Fruit fly (Drosophila melanogaster) whole organism, prepupa: Measurements from ENCODE around the gene Ifrd1.
A peak's percentile ranks its signal among the peaks of the same experiment; 100 is the strongest.

Source experiments
- CG10631 ChIP-seq: fragments of 200-800 bp; sonication (Bioruptor generic); optimal IDR thresholded peaks from 2 replicates; lab custom pipeline; 2016; ENCODE audit warnings: missing biosample characterization, missing genetic modification characterization
- CG15336 ChIP-seq: fragments of 200-800 bp; sonication (Bioruptor generic); IDR thresholded peaks from 2 replicates; pipeline ENCODE4 v1.3.6; 2022; ENCODE audit warnings: missing biosample characterization, missing genetic modification characterization
- CG16779 ChIP-seq: fragments of 200-800 bp; sonication (Bioruptor generic); optimal IDR thresholded peaks from 3 replicates; lab custom pipeline; 2017; ENCODE audit warnings: missing biosample characterization, mild to moderate bottlenecking, missing genetic modification characterization
- CG3919 ChIP-seq: fragments of 200-800 bp; sonication (Bioruptor generic); optimal IDR thresholded peaks from 3 replicates; lab custom pipeline; 2016; ENCODE audit warnings: missing biosample characterization, missing genetic modification characterization
- CG6276 ChIP-seq: fragments of 200-800 bp; sonication (Bioruptor generic); optimal IDR thresholded peaks from 2 replicates; lab custom pipeline; 2017; ENCODE audit warnings: missing biosample characterization, mild to moderate bottlenecking, missing genetic modification characterization
- CG8632 ChIP-seq: fragments of 200-800 bp; sonication (Bioruptor generic); optimal IDR thresholded peaks from 3 replicates; lab custom pipeline; 2016; ENCODE audit warnings: missing biosample characterization, missing genetic modification characterization
- CG9139 ChIP-seq: fragments of 200-800 bp; sonication (Bioruptor generic); optimal IDR thresholded peaks from 3 replicates; lab custom pipeline; 2017; ENCODE audit warnings: missing biosample characterization, mild to moderate bottlenecking, missing genetic modification characterization
- Hr38 ChIP-seq: sonication (Bioruptor generic); optimal IDR thresholded peaks from 2 replicates; lab custom pipeline; 2016; ENCODE audit warnings: missing biosample characterization, missing genetic modification characterization
- Sox102F ChIP-seq: fragments of 200-800 bp; sonication (Bioruptor generic); optimal IDR thresholded peaks from 2 replicates; lab custom pipeline; 2016; ENCODE audit warnings: missing biosample characterization, mild to moderate bottlenecking, missing genetic modification characterization
- achi ChIP-seq: fragments of 200-800 bp; sonication (Bioruptor generic); optimal IDR thresholded peaks from 3 replicates; lab custom pipeline; 2016; ENCODE audit warnings: missing biosample characterization, missing genetic modification characterization
- cyc ChIP-seq: fragments of 200-800 bp; sonication (Bioruptor generic); optimal IDR thresholded peaks from 3 replicates; lab custom pipeline; 2016; ENCODE audit warnings: missing biosample characterization, missing genetic modification characterization
- vri ChIP-seq: fragments of 200-800 bp; sonication (Bioruptor generic); optimal IDR thresholded peaks from 3 replicates; lab custom pipeline; 2016; ENCODE audit warnings: missing biosample characterization, mild to moderate bottlenecking, missing genetic modification characterization

DNA sequence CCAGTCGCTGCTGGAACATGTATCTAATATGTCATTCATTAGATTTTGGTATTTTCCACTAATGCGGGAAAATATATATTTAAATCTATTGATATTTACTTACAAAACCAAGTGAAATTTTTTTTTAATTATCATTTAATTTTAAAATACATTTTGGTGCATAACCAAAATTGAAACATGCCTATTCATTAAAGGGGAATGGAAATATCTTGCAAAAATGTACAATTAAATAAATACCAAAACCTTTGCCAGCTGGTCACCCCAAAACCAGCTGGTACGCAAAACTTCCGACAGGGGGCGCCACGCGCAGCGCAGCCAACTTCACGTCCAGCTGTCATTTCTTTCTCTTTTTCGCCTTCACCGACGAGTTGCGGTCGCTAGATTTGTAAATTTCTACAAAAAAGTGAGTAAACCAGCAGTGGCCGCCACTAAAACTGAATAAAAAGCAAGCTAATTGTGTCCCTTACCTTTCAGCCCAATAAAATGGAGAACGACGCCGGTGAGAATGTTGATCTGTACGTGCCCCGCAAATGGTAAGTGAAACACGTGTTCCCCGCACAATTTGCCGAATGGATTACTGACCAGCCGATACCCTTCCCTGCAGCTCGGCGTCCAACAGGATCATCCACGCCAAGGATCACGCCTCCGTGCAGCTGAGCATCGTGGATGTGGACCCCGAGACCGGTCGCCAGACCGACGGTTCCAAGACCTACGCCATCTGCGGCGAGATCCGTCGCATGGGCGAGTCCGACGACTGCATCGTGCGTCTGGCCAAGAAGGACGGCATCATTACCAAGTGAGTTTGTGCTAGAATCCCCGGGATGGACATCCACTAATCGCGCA is 18.3 kb downstream of the Ifrd1 start, which contains the start of the genes CG3104 and RpS21:
- TF ChIP-seq CG8632 (GFP tag; lab: Kevin White, UChicago) (peak; percentile 52), CG15336 (GFP tag; lab: Robert Waterston, UW) (no peak), Sox102F (GFP tag; lab: Kevin White, UChicago) (peak; percentile 62), Hr38 (GFP tag; lab: Kevin White, UChicago) (no peak), cyc (GFP tag; lab: Kevin White, UChicago) (peak; percentile 84), CG16779 (tag; lab: Kevin White, UChicago) (peak; percentile 48), CG10631 (GFP tag; lab: Kevin White, UChicago) (peak; percentile 54), achi (peak; percentile 99), vri (GFP tag; lab: Kevin White, UChicago) (peak; percentile 63), CG6276 (GFP tag; lab: Kevin White, UChicago) (peak; percentile 4), CG3919 (peak; percentile 81), CG9139 (peak; percentile 16)
